Worm (Caenorhabditis elegans): ENCODE results near the gene F11D5.6.

ce11 chrX:3310702-3311101 is 15.4 kb downstream of the F11D5.6 start:
- TF ChIP-seq unc-39 (tag; optimal IDR thresholded peaks at IDR 0.05) (no peak), unc-62 (GFP tag; optimal IDR thresholded peaks at IDR 0.05) (no peak), fkh-2 (tag; optimal IDR thresholded peaks at IDR 0.05) (no peak), hmg-11 (tag; optimal IDR thresholded peaks at IDR 0.05) (no peak), jun-1 (tag; optimal IDR thresholded peaks at IDR 0.05) (no peak), egl-27 (tag; optimal IDR thresholded peaks at IDR 0.05) (no peak), nhr-12 (tag; optimal IDR thresholded peaks at IDR 0.05) (no peak), nhr-25 (tag; optimal IDR thresholded peaks at IDR 0.05) (no peak), nhr-11 (tag; optimal IDR thresholded peaks at IDR 0.05) (no peak), ceh-82 (tag; optimal IDR thresholded peaks at IDR 0.05) (no peak), mdl-1 (tag; optimal IDR thresholded peaks at IDR 0.05) (no peak), ceh-9 (tag; optimal IDR thresholded peaks at IDR 0.05) (no peak)
